Worm (Caenorhabditis elegans) whole organism, late embryonic: ENCODE results near the gene bmy-1.

ENCODE experiments used
- C08G9.2 ChIP-seq: sonication (generic microtip); optimal IDR thresholded peaks from 2 replicates; lab custom pipeline; 2016; ENCODE audit warnings: mild to moderate bottlenecking, missing genetic modification characterization, moderate library complexity, missing compliant biosample characterization
- T23F11.4 ChIP-seq: fragments of 200-800 bp; sonication (Bioruptor generic); optimal IDR thresholded peaks from 2 replicates; lab custom pipeline; 2018; ENCODE audit warnings: mild to moderate bottlenecking, missing genetic modification characterization, missing compliant biosample characterization
- Y22D7AL.16 ChIP-seq: sonication (generic microtip); optimal IDR thresholded peaks from 2 replicates; lab custom pipeline; 2016; ENCODE audit warnings: missing genetic modification characterization, missing compliant biosample characterization
- ama-1 ChIP-seq: fragments of 150-350 bp; optimal IDR thresholded peaks from 2 replicates; lab custom pipeline; 2014
- ceh-14 ChIP-seq: sonication (generic microtip); optimal IDR thresholded peaks from 2 replicates; lab custom pipeline; 2016; ENCODE audit warnings: missing genotype, missing genetic modification characterization, missing compliant biosample characterization
- ceh-19 ChIP-seq: fragments of 200-800 bp; sonication (Bioruptor generic); optimal IDR thresholded peaks from 2 replicates; lab custom pipeline; 2018; ENCODE audit warnings: mild to moderate bottlenecking, missing genetic modification characterization, missing compliant biosample characterization
- ceh-2 ChIP-seq: sonication (generic microtip); optimal IDR thresholded peaks from 2 replicates; lab custom pipeline; 2016; ENCODE audit warnings: missing genotype, missing genetic modification characterization, missing compliant biosample characterization
- ceh-30 ChIP-seq: fragments of 150-350 bp; optimal IDR thresholded peaks from 2 replicates; lab custom pipeline; 2014; ENCODE audit warnings: missing biosample characterization, missing genetic modification characterization
- ceh-45 ChIP-seq: fragments of 200-800 bp; sonication (Bioruptor generic); IDR thresholded peaks from 2 replicates; pipeline ENCODE4 v1.3.6; 2022; ENCODE audit warnings: missing genetic modification reagents, missing genetic modification characterization, missing compliant biosample characterization
- ceh-48 ChIP-seq: sonication (generic microtip); optimal IDR thresholded peaks from 2 replicates; lab custom pipeline; 2016; ENCODE audit warnings: missing genetic modification characterization, inconsistent platforms, missing compliant biosample characterization
- ceh-9 ChIP-seq: sonication (generic microtip); optimal IDR thresholded peaks from 2 replicates; lab custom pipeline; 2016; ENCODE audit warnings: mild to moderate bottlenecking, missing genetic modification characterization, inconsistent platforms, missing compliant biosample characterization
- dmd-4 ChIP-seq: sonication (generic microtip); optimal IDR thresholded peaks from 2 replicates; lab custom pipeline; 2016; ENCODE audit warnings: borderline replicate concordance, missing genetic modification characterization, missing compliant biosample characterization
- dve-1 ChIP-seq: sonication (generic microtip); optimal IDR thresholded peaks from 2 replicates; lab custom pipeline; 2017; ENCODE audit warnings: antibody characterized with exemption, mild to moderate bottlenecking, missing genetic modification characterization, missing compliant biosample characterization
- elt-2 ChIP-seq: sonication (generic microtip); optimal IDR thresholded peaks from 2 replicates; lab custom pipeline; 2016; ENCODE audit warnings: missing genetic modification reagents, missing genetic modification characterization, missing compliant biosample characterization
- elt-4 ChIP-seq: sonication (generic microtip); optimal IDR thresholded peaks from 2 replicates; lab custom pipeline; 2016; ENCODE audit warnings: missing genetic modification characterization, missing compliant biosample characterization
- ets-4 ChIP-seq: sonication (generic microtip); optimal IDR thresholded peaks from 2 replicates; lab custom pipeline; 2016; ENCODE audit warnings: missing genetic modification characterization, missing compliant biosample characterization
- eyg-1 ChIP-seq: sonication (generic microtip); optimal IDR thresholded peaks from 2 replicates; lab custom pipeline; 2016; ENCODE audit warnings: missing genotype, missing genetic modification characterization, missing compliant biosample characterization
- fax-1 ChIP-seq: sonication (generic microtip); optimal IDR thresholded peaks from 2 replicates; lab custom pipeline; 2016; ENCODE audit warnings: missing genotype, missing genetic modification characterization, missing compliant biosample characterization
- gmeb-2 ChIP-seq: sonication (generic microtip); optimal IDR thresholded peaks from 2 replicates; lab custom pipeline; 2016; ENCODE audit warnings: missing genetic modification characterization, inconsistent platforms, missing compliant biosample characterization
- hlh-13 ChIP-seq: fragments of 200-800 bp; sonication (Bioruptor generic); optimal IDR thresholded peaks from 2 replicates; lab custom pipeline; 2018; ENCODE audit warnings: mild to moderate bottlenecking, missing genetic modification characterization, missing compliant biosample characterization
- hlh-15 ChIP-seq: sonication (generic microtip); optimal IDR thresholded peaks from 2 replicates; lab custom pipeline; 2016; ENCODE audit warnings: missing genetic modification characterization, missing compliant biosample characterization
- hlh-30 ChIP-seq: sonication (generic microtip); optimal IDR thresholded peaks from 2 replicates; lab custom pipeline; 2017; ENCODE audit warnings: antibody characterized with exemption, missing genetic modification characterization, missing compliant biosample characterization; ENCODE audit not compliant: insufficient read depth
- hlh-6 ChIP-seq: sonication (generic microtip); optimal IDR thresholded peaks from 2 replicates; lab custom pipeline; 2016; ENCODE audit warnings: missing genotype, missing genetic modification characterization, missing compliant biosample characterization
- hlh-8 ChIP-seq: sonication (generic microtip); optimal IDR thresholded peaks from 2 replicates; lab custom pipeline; 2016; ENCODE audit warnings: missing genotype, missing genetic modification characterization, missing compliant biosample characterization
- lim-6 ChIP-seq: sonication (generic microtip); optimal IDR thresholded peaks from 2 replicates; lab custom pipeline; 2016; ENCODE audit warnings: missing genetic modification characterization, missing compliant biosample characterization
- lin-11 ChIP-seq: fragments of 200-800 bp; sonication (Bioruptor generic); optimal IDR thresholded peaks from 2 replicates; lab custom pipeline; 2018; ENCODE audit warnings: mild to moderate bottlenecking, missing genetic modification characterization, missing compliant biosample characterization
- madf-2 ChIP-seq: sonication (generic microtip); optimal IDR thresholded peaks from 2 replicates; lab custom pipeline; 2017; ENCODE audit warnings: missing genetic modification characterization, missing compliant biosample characterization
- nfya-1 ChIP-seq: sonication (generic microtip); optimal IDR thresholded peaks from 2 replicates; lab custom pipeline; 2017; ENCODE audit warnings: missing genetic modification characterization, mild to moderate bottlenecking, missing compliant biosample characterization, antibody characterized with exemption, moderate library complexity
- nhr-11 ChIP-seq: fragments of 150-350 bp; optimal IDR thresholded peaks from 2 replicates; lab custom pipeline; 2014; ENCODE audit warnings: missing biosample characterization, missing genetic modification characterization
- npax-4 ChIP-seq: sonication (generic microtip); optimal IDR thresholded peaks from 2 replicates; lab custom pipeline; 2016; ENCODE audit warnings: missing genetic modification characterization, missing compliant biosample characterization
- odd-2 ChIP-seq: sonication (generic microtip); optimal IDR thresholded peaks from 2 replicates; lab custom pipeline; 2017; ENCODE audit warnings: antibody characterized with exemption, mild to moderate bottlenecking, missing genetic modification characterization, missing compliant biosample characterization
- pat-9 ChIP-seq: fragments of 200-800 bp; sonication (Bioruptor generic); optimal IDR thresholded peaks from 2 replicates; lab custom pipeline; 2018; ENCODE audit warnings: mild to moderate bottlenecking, missing genetic modification characterization, moderate library complexity, missing compliant biosample characterization
- pax-1 ChIP-seq: fragments of 150-350 bp; optimal IDR thresholded peaks from 2 replicates; lab custom pipeline; 2014; ENCODE audit warnings: missing biosample characterization, missing genetic modification characterization
- pha-4 ChIP-seq: fragments of 150-350 bp; optimal IDR thresholded peaks from 2 replicates; lab custom pipeline; 2018; ENCODE audit warnings: missing biosample characterization, missing genetic modification reagents, missing genetic modification characterization
- rnt-1 ChIP-seq: sonication (generic microtip); optimal IDR thresholded peaks from 2 replicates; lab custom pipeline; 2016; ENCODE audit warnings: missing genetic modification characterization, missing compliant biosample characterization
- sdc-2 ChIP-seq: sonication (generic microtip); optimal IDR thresholded peaks from 2 replicates; lab custom pipeline; 2016; ENCODE audit warnings: missing genotype, missing genetic modification characterization, missing compliant biosample characterization
- sox-2 ChIP-seq: fragments of 200-800 bp; sonication (Bioruptor generic); IDR thresholded peaks from 2 replicates; pipeline ENCODE4 v1.3.6; 2022; ENCODE audit warnings: missing genetic modification reagents, missing genetic modification characterization, missing compliant biosample characterization
- tbx-2 ChIP-seq: sonication (generic microtip); optimal IDR thresholded peaks from 2 replicates; lab custom pipeline; 2016; ENCODE audit warnings: missing genetic modification characterization, missing compliant biosample characterization
- tbx-7 ChIP-seq: sonication (generic microtip); optimal IDR thresholded peaks from 2 replicates; lab custom pipeline; 2016; ENCODE audit warnings: missing genotype, missing genetic modification characterization, missing compliant biosample characterization
- unc-3 ChIP-seq, 2 experiments: fragments of 200-800 bp in 1 of 2; sonication (Bioruptor generic) in 1 of 2; sonication (generic microtip) in 1 of 2; conservative IDR thresholded peaks in 1 of 2; optimal IDR thresholded peaks in 1 of 2; 2 replicates each; pipeline versions ENCODE4 v1.3.6 to Lab custom; 2016 to 2022; ENCODE audit warnings: missing compliant biosample characterization in 2 of 2, missing genetic modification characterization in 2 of 2, missing genetic modification reagents in 1 of 2
- unc-55 ChIP-seq: sonication (generic microtip); optimal IDR thresholded peaks from 2 replicates; lab custom pipeline; 2017; ENCODE audit warnings: missing biosample characterization, missing genetic modification reagents, missing genetic modification characterization
- ztf-16 ChIP-seq: sonication (generic microtip); optimal IDR thresholded peaks from 2 replicates; lab custom pipeline; 2017; ENCODE audit warnings: missing genetic modification characterization, missing compliant biosample characterization

bmy-1 gene

ce11 chrII:5379614-5380077 is 21.2 kb downstream of the bmy-1 start, which contains the start of gene pkc-3:
Gene pkc-3, plus strand, starts transcription at chrII:5380027.
- TF ChIP-seq ceh-2 (tag; lab: Kevin White, UChicago) (peak; percentile 9), tbx-2 (tag; lab: Kevin White, UChicago) (peak; percentile 14), madf-2 (tag; lab: Kevin White, UChicago) (no peak), gmeb-2 (no peak), T23F11.4 (GFP tag; lab: Kevin White, UChicago) (peak; percentile 26), C08G9.2 (tag; lab: Kevin White, UChicago) (no peak), pat-9 (tag; lab: Kevin White, UChicago) (no peak), pax-1 (tag; lab: Kevin White, UChicago) (peak; percentile 26), nfya-1 (tag; lab: Kevin White, UChicago) (peak; percentile 34), ceh-9 (tag; lab: Kevin White, UChicago) (no peak), dve-1 (tag; lab: Kevin White, UChicago) (peak; percentile 4), hlh-30 (tag; lab: Kevin White, UChicago) (peak; percentile 2), elt-2 (tag; lab: Kevin White, UChicago) (peak; percentile 74), ama-1 (lab: Kevin White, UChicago) (peak; percentile 43), ceh-48 (tag; lab: Kevin White, UChicago) (no peak), dmd-4 (no peak), ceh-14 (tag; lab: Kevin White, UChicago) (no peak)

- TF ChIP-seq sox-2: no peak
- no peak for TF ChIP-seq ceh-19 (GFP tag; lab: Kevin White, UChicago)
- no peak for TF ChIP-seq ets-4 (tag; lab: Kevin White, UChicago)
Observed at ce11 chrII:5384282-5384681, 25.8 kb downstream of the bmy-1 start.

DNA sequence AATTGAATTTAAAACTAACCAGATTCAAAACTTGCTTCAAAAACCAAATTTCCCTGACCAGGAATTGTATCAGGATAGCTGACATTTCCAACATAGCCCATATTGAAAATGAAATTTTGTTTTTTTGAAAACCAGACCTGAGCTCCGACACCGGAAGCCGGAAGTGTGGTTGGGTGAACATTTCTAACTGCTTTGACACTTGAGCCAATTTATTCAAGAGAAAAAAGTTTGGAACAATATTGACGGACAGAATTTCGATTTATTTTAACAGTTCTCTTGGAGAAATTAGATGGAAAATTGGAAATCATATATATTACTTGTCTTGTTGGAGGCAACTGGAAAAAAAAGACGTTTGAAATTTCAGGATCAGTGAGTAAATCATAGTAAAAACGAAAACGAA is 28.7 kb downstream of the bmy-1 start, which contains the start of gene ccpp-6:
TSS of gene ccpp-6 (minus strand) at position 101 of the 400 bp plus-strand sequence.
- TF ChIP-seq npax-4 (tag; lab: Kevin White, UChicago): no peak
- no peak for TF ChIP-seq rnt-1
- no peak for TF ChIP-seq pha-4 (tag; lab: Kevin White, UChicago)

DNA sequence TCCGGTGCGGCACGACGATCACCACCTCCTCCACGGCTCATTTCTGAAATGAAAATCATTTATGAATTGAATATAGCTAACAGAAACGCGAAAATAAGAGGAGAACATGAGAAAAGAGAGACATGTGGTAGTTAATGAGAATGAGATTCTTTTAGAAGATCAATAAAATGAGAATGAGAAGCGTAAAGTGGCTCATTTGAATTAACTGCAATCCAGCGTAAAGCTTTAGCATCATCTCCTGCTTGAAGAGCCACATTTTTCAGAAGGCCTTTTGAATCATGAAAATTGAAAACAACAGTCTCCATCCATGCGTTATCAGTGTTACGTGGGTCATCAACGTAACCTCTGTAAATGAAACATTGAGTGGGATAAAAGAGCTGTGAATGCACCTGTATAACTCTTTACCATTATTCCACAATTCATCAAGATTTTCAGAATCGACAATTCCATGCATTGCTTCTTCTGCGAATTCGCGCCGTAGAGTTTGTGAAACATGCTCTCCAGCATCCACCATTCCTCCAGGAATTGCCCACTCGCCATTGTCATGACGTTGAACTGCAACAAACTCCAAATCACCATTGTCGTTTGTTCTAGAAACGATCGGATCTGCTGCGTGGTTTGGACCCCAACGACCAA is 30.4 kb downstream of the bmy-1 start, which contains the start of gene rsp-4:
TSS of gene rsp-4 (minus strand) at position 51 of the 636 bp plus-strand sequence.
- TF ChIP-seq ceh-19 (GFP tag; lab: Kevin White, UChicago) (no peak), ceh-45 (GFP tag; lab: Robert Waterston, UW) (no peak), nhr-11 (tag; lab: Kevin White, UChicago) (no peak), elt-4 (no peak), Y22D7AL.16 (tag; lab: Kevin White, UChicago) (no peak), dmd-4 (no peak), eyg-1 (tag; lab: Kevin White, UChicago) (no peak), odd-2 (tag; lab: Kevin White, UChicago) (no peak), hlh-6 (tag; lab: Kevin White, UChicago) (no peak)

ce11 chrII:5389831-5390323 is 31.4 kb downstream of the bmy-1 start, which contains the start of gene ndx-6:
Gene ndx-6, minus strand, starts transcription at chrII:5389881.
- peak; percentile 11 for TF ChIP-seq sdc-2 (tag; lab: Kevin White, UChicago)
- no peak for TF ChIP-seq pax-1 (tag; lab: Kevin White, UChicago)
- TF ChIP-seq fax-1 (tag; lab: Kevin White, UChicago): no peak
- no peak for TF ChIP-seq unc-3 (GFP tag; conservative IDR thresholded peaks at IDR 0.05; lab: Robert Waterston, UW)
- peak; percentile 58 for TF ChIP-seq unc-3 (tag; optimal IDR thresholded peaks at IDR 0.05; lab: Kevin White, UChicago)
- TF ChIP-seq unc-55 (GFP tag; lab: Kevin White, UChicago): no peak
- TF ChIP-seq dve-1 (tag; lab: Kevin White, UChicago): peak; percentile 40
- TF ChIP-seq tbx-7 (tag; lab: Kevin White, UChicago): no peak
- TF ChIP-seq lim-6 (tag; lab: Kevin White, UChicago): no peak
- TF ChIP-seq ceh-2 (tag; lab: Kevin White, UChicago): no peak
- no peak for TF ChIP-seq gmeb-2
- no peak for TF ChIP-seq ceh-30
- TF ChIP-seq hlh-15: no peak
- TF ChIP-seq ceh-9 (tag; lab: Kevin White, UChicago): no peak
- TF ChIP-seq hlh-30 (tag; lab: Kevin White, UChicago): no peak
- TF ChIP-seq ceh-19 (GFP tag; lab: Kevin White, UChicago): peak; percentile 53
- peak; percentile 10 for TF ChIP-seq hlh-8 (tag; lab: Kevin White, UChicago)
- TF ChIP-seq lin-11: no peak
- TF ChIP-seq elt-2 (tag; lab: Kevin White, UChicago): peak; percentile 91
- TF ChIP-seq hlh-13 (GFP tag; lab: Kevin White, UChicago): no peak
- no peak for TF ChIP-seq ztf-16 (tag; lab: Kevin White, UChicago)
